Worm (Caenorhabditis elegans) whole organism, L3 larva: Measurements from ENCODE around the gene nhr-116.

ENCODE experiments used
- ZK546.5 ChIP-seq: sonication (generic microtip); optimal IDR thresholded peaks from 2 replicates; lab custom pipeline; 2017; ENCODE audit warnings: missing biosample characterization, missing genetic modification characterization
- ama-1 ChIP-seq: fragments of 150-350 bp; optimal IDR thresholded peaks from 2 replicates; lab custom pipeline; 2018
- ceh-16 ChIP-seq: sonication (generic microtip); optimal IDR thresholded peaks from 2 replicates; lab custom pipeline; 2017; ENCODE audit warnings: missing biosample characterization, missing genetic modification characterization
- lin-15B ChIP-seq: fragments of 150-350 bp; optimal IDR thresholded peaks from 2 replicates; lab custom pipeline; 2014; ENCODE audit warnings: missing biosample characterization, missing genetic modification characterization
- lsy-12 ChIP-seq: sonication (generic microtip); optimal IDR thresholded peaks from 2 replicates; lab custom pipeline; 2016; ENCODE audit warnings: mild to moderate bottlenecking, missing genetic modification characterization, missing compliant biosample characterization
- mdl-1 ChIP-seq: fragments of 150-350 bp; optimal IDR thresholded peaks from 2 replicates; lab custom pipeline; 2014; ENCODE audit warnings: missing biosample characterization, missing genetic modification characterization
- nfya-1 ChIP-seq: sonication (generic microtip); optimal IDR thresholded peaks from 2 replicates; lab custom pipeline; 2017; ENCODE audit warnings: missing genetic modification characterization, mild to moderate bottlenecking, missing compliant biosample characterization, antibody characterized with exemption, moderate library complexity; ENCODE audit not compliant: insufficient read depth
- nhr-25 ChIP-seq: sonication (generic microtip); optimal IDR thresholded peaks from 2 replicates; lab custom pipeline; 2017; ENCODE audit warnings: missing biosample characterization, missing genetic modification characterization

DNA sequence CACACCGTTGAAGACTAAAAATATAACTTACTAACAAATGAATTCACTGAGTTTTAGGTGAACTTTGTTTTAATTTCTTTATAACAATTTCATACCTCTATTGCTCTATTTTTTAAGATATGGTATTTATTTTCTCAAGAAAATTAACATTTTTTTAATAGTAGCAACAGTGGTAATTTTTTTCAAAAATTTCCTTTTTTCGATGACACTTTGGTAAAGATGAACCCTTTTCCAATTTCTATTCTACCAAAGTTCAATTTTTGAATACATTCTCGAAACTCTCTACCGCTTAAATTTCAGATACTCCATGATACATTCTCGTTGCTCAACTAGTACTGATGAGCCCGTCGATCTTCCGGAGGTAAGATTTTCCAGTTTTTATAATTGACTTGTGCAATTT is at the start of gene nhr-116:
- TF ChIP-seq ama-1 (lab: Kevin White, UChicago) (no peak), nhr-25 (no peak), ceh-16 (tag; lab: Kevin White, UChicago) (no peak), lsy-12 (tag; lab: Kevin White, UChicago) (no peak), nfya-1 (tag; lab: Kevin White, UChicago) (no peak), mdl-1 (tag; lab: Kevin White, UChicago) (no peak), lin-15B (tag; lab: Kevin White, UChicago) (no peak), ZK546.5 (tag; lab: Kevin White, UChicago) (no peak)
